Worm (Caenorhabditis elegans) whole organism, L1 larva: ENCODE measurements around the gene nxf-2.
A peak's percentile ranks its signal among the peaks of the same experiment; 100 is the strongest.

Source experiments
- alr-1 ChIP-seq: fragments of 200-800 bp; sonication (Bioruptor generic); optimal IDR thresholded peaks from 2 replicates; lab custom pipeline; 2018; ENCODE audit warnings: borderline replicate concordance, mild to moderate bottlenecking, missing genetic modification characterization, missing compliant biosample characterization
- ama-1 ChIP-seq: fragments of 150-350 bp; optimal IDR thresholded peaks from 2 replicates; lab custom pipeline; 2014
- dpl-1 ChIP-seq, 3 experiments: fragments of 150-350 bp in 2 of 3; sonication (generic microtip) in 1 of 3; optimal IDR thresholded peaks; 2 replicates each; lab custom pipeline; 2014 to 2017; ENCODE audit warnings: missing biosample characterization in 3 of 3, missing genetic modification characterization in 3 of 3, missing genetic modification reagents in 3 of 3
- dsc-1 ChIP-seq: sonication (generic microtip); optimal IDR thresholded peaks from 2 replicates; lab custom pipeline; 2016; ENCODE audit warnings: mild to moderate bottlenecking, missing genetic modification characterization, missing compliant biosample characterization
- hlh-17 ChIP-seq: fragments of 200-800 bp; sonication (Bioruptor generic); optimal IDR thresholded peaks from 2 replicates; lab custom pipeline; 2018; ENCODE audit warnings: missing genetic modification characterization, mild to moderate bottlenecking, missing compliant biosample characterization, moderate library complexity, borderline replicate concordance
- isw-1 ChIP-seq: fragments of 200-800 bp; sonication (Bioruptor generic); IDR thresholded peaks from 2 replicates; pipeline ENCODE4 v1.3.6; 2022; ENCODE audit warnings: missing genetic modification characterization, missing compliant biosample characterization
- lin-13 ChIP-seq: fragments of 150-350 bp; optimal IDR thresholded peaks from 2 replicates; lab custom pipeline; 2014; ENCODE audit warnings: missing biosample characterization, missing genetic modification reagents, missing genetic modification characterization
- lin-14 ChIP-seq: fragments of 200-800 bp; sonication (Bioruptor generic); optimal IDR thresholded peaks from 2 replicates; lab custom pipeline; 2018; ENCODE audit warnings: mild to moderate bottlenecking, missing genetic modification characterization, moderate library complexity, missing compliant biosample characterization
- lsy-2 ChIP-seq, 2 experiments: fragments of 150-350 bp; optimal IDR thresholded peaks; 2 replicates each; lab custom pipeline; 2014; ENCODE audit warnings: missing biosample characterization in 2 of 2, missing genetic modification characterization in 2 of 2
- mef-2 ChIP-seq: fragments of 150-350 bp; optimal IDR thresholded peaks from 2 replicates; lab custom pipeline; 2014; ENCODE audit warnings: missing biosample characterization, missing genetic modification characterization
- nhr-12 ChIP-seq: sonication (generic microtip); optimal IDR thresholded peaks from 2 replicates; lab custom pipeline; 2017; ENCODE audit warnings: missing biosample characterization, missing genetic modification characterization
- nhr-237 ChIP-seq: fragments of 150-350 bp; optimal IDR thresholded peaks from 2 replicates; lab custom pipeline; 2014; ENCODE audit warnings: missing biosample characterization, missing genetic modification characterization
- nhr-28 ChIP-seq: fragments of 150-350 bp; optimal IDR thresholded peaks from 2 replicates; lab custom pipeline; 2014; ENCODE audit warnings: missing biosample characterization, missing genetic modification characterization
- unc-98 ChIP-seq: fragments of 200-800 bp; sonication (Bioruptor generic); IDR thresholded peaks from 2 replicates; pipeline ENCODE4 v1.3.6; 2022; ENCODE audit warnings: missing genetic modification characterization, missing compliant biosample characterization

DNA sequence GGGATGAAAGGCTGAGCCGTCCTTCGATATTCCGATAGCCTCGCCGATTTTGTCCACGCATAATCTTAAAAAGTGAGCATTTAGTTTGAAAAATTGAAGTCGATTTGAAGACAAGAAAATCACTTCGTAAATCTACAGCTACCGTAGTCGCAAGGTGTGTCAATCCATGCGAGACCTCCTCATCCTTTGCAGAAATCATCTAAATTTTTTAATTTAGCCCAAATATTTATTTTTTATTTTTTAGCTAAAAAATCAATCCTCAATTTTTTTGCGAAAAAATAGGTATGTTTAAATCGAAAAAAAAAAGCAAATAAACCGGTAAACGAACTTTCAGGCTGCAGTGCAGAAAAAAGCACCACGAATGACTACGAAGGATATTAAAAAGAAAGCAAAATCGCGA is at the start of gene nxf-2, which contains the start of gene set-31:
- TF ChIP-seq dpl-1 (GFP tag; optimal IDR thresholded peaks at IDR 0.05; lab: Kevin White, UChicago) (no peak), hlh-17 (GFP tag; lab: Kevin White, UChicago) (no peak), dsc-1 (tag; lab: Kevin White, UChicago) (no peak), alr-1 (tag; lab: Kevin White, UChicago) (no peak), unc-98 (GFP tag; lab: Robert Waterston, UW) (no peak), isw-1 (GFP tag; lab: Robert Waterston, UW) (no peak), ama-1 (lab: Kevin White, UChicago) (no peak), lin-14 (GFP tag; lab: Kevin White, UChicago) (no peak), nhr-12 (tag; lab: Kevin White, UChicago) (no peak), lsy-2 (tag; optimal IDR thresholded peaks at IDR 0.05; lab: Kevin White, UChicago) (peak in 1 of 2 experiments; percentile 12), mef-2 (tag; lab: Kevin White, UChicago) (no peak), lin-13 (GFP tag; lab: Kevin White, UChicago) (no peak), nhr-28 (tag; lab: Kevin White, UChicago) (no peak), nhr-237 (tag; lab: Kevin White, UChicago) (no peak)
